Fruit fly (Drosophila melanogaster) whole organism, wandering third instar larva: ENCODE results near the gene tmod.

ENCODE experiments used
- Abd-B ChIP-seq: fragments of >200 bp; optimal IDR thresholded peaks from 2 replicates; lab custom pipeline; 2017; ENCODE audit warnings: missing biosample characterization, missing genetic modification characterization
- CG32264 ChIP-seq: fragments of 200-800 bp; sonication (Bioruptor generic); optimal IDR thresholded peaks from 2 replicates; lab custom pipeline; 2016; ENCODE audit warnings: missing biosample characterization, missing genetic modification characterization
- CG9705 ChIP-seq: fragments of 200-800 bp; sonication (Bioruptor generic); optimal IDR thresholded peaks from 2 replicates; lab custom pipeline; 2018; ENCODE audit warnings: missing biosample characterization, mild to moderate bottlenecking, missing genetic modification characterization
- CrebA ChIP-seq: fragments of 200-800 bp; sonication (Bioruptor generic); optimal IDR thresholded peaks from 2 replicates; lab custom pipeline; 2016; ENCODE audit warnings: missing biosample characterization, mild to moderate bottlenecking, missing genetic modification characterization, borderline replicate concordance
- Dfd ChIP-seq: fragments of >200 bp; optimal IDR thresholded peaks from 2 replicates; lab custom pipeline; 2017; ENCODE audit warnings: missing biosample characterization, missing genetic modification characterization
- Dif ChIP-seq: fragments of 200-275, 200-300 bp; sonication (Bioruptor generic); optimal IDR thresholded peaks from 2 replicates; lab custom pipeline; 2018; ENCODE audit warnings: missing biosample characterization, missing genetic modification characterization; ENCODE audit not compliant: partially characterized antibody
- GATAd ChIP-seq: sonication (Bioruptor generic); optimal IDR thresholded peaks from 2 replicates; lab custom pipeline; 2016; ENCODE audit warnings: missing biosample characterization, missing genetic modification characterization
- HLH106 ChIP-seq: fragments of 200-800 bp; optimal IDR thresholded peaks from 3 replicates; lab custom pipeline; 2019; ENCODE audit warnings: missing biosample characterization, mild to moderate bottlenecking, missing genetic modification characterization, moderate library complexity
- Hnf4 ChIP-seq: fragments of 200-800 bp; sonication (Bioruptor generic); optimal IDR thresholded peaks from 2 replicates; lab custom pipeline; 2016; ENCODE audit warnings: missing biosample characterization, mild to moderate bottlenecking, missing genetic modification characterization
- Hr83 ChIP-seq: fragments of 200-300 bp; sonication (Bioruptor generic); optimal IDR thresholded peaks from 2 replicates; lab custom pipeline; 2016; ENCODE audit warnings: missing biosample characterization, mild to moderate bottlenecking, missing genetic modification characterization, moderate library complexity; ENCODE audit not compliant: poor library complexity, severe bottlenecking
- Jra ChIP-seq: sonication (Bioruptor generic); optimal IDR thresholded peaks from 2 replicates; lab custom pipeline; 2016; ENCODE audit warnings: missing biosample characterization, missing genetic modification characterization
- Myc ChIP-seq: fragments of >200 bp; optimal IDR thresholded peaks from 2 replicates; lab custom pipeline; 2017
- N ChIP-seq: fragments of >200 bp; optimal IDR thresholded peaks from 2 replicates; lab custom pipeline; 2018; ENCODE audit warnings: missing biosample characterization, missing external identifiers, missing genetic modification characterization
- OdsH ChIP-seq: fragments of 200-800 bp; sonication (Bioruptor generic); optimal IDR thresholded peaks from 2 replicates; lab custom pipeline; 2016; ENCODE audit warnings: missing biosample characterization, mild to moderate bottlenecking, missing genetic modification characterization
- Rel ChIP-seq, 2 experiments: fragments of 200-800 bp; sonication (Bioruptor generic) in 1 of 2; optimal IDR thresholded peaks; 2 replicates in 1 of 2; 3 replicates in 1 of 2; lab custom pipeline; 2016 to 2019; ENCODE audit warnings: mild to moderate bottlenecking in 2 of 2, missing biosample characterization in 2 of 2, missing genetic modification characterization in 2 of 2, moderate library complexity in 1 of 2
- dl ChIP-seq, 2 experiments: fragments of 175-275, 200-275 bp in 1 of 2; fragments of 200-275 bp in 1 of 2; sonication (Bioruptor generic); optimal IDR thresholded peaks; lab custom pipeline; 2018; ENCODE audit warnings: mild to moderate bottlenecking in 2 of 2, missing biosample characterization in 2 of 2, missing genetic modification characterization in 2 of 2, moderate library complexity in 2 of 2; ENCODE audit not compliant: partially characterized antibody in 2 of 2, insufficient read depth in 1 of 2
- dmrt93B ChIP-seq: fragments of 200-800 bp; sonication (Bioruptor generic); optimal IDR thresholded peaks from 2 replicates; lab custom pipeline; 2018; ENCODE audit warnings: missing biosample characterization, mild to moderate bottlenecking, missing genetic modification characterization
- dsf ChIP-seq: sonication (Bioruptor generic); optimal IDR thresholded peaks from 2 replicates; lab custom pipeline; 2016; ENCODE audit warnings: missing biosample characterization, missing genetic modification characterization, borderline replicate concordance
- ey ChIP-seq: fragments of 200-800 bp; sonication (Bioruptor generic); optimal IDR thresholded peaks from 2 replicates; lab custom pipeline; 2016; ENCODE audit warnings: missing biosample characterization, missing genetic modification characterization
- foxo ChIP-seq, 2 experiments: fragments of 200-800 bp; sonication (Bioruptor generic); optimal IDR thresholded peaks; 2 replicates in 1 of 2; 3 replicates in 1 of 2; lab custom pipeline; 2016 to 2017; ENCODE audit warnings: missing biosample characterization in 2 of 2, missing genetic modification characterization in 2 of 2
- fru ChIP-seq: fragments of 200-800 bp; sonication (Bioruptor generic); optimal IDR thresholded peaks from 3 replicates; lab custom pipeline; 2016; ENCODE audit warnings: missing biosample characterization, mild to moderate bottlenecking, missing genetic modification characterization
- jim ChIP-seq: fragments of 175-275, 200-325 bp; sonication (Bioruptor generic); optimal IDR thresholded peaks from 2 replicates; lab custom pipeline; 2016; ENCODE audit warnings: missing biosample characterization, mild to moderate bottlenecking, missing genetic modification characterization
- lola ChIP-seq: fragments of >200 bp; optimal IDR thresholded peaks from 2 replicates; lab custom pipeline; 2017; ENCODE audit warnings: missing biosample characterization, missing genetic modification characterization
- pan ChIP-seq: fragments of >200 bp; optimal IDR thresholded peaks from 2 replicates; lab custom pipeline; 2017
- sage ChIP-seq: fragments of 200-800 bp; sonication (Bioruptor generic); optimal IDR thresholded peaks from 2 replicates; lab custom pipeline; 2016; ENCODE audit warnings: missing biosample characterization, mild to moderate bottlenecking, missing genetic modification characterization
- tai ChIP-seq: sonication (Bioruptor generic); optimal IDR thresholded peaks from 2 replicates; lab custom pipeline; 2016; ENCODE audit warnings: missing biosample characterization, missing genetic modification characterization
- usp ChIP-seq: fragments of >200 bp; optimal IDR thresholded peaks from 2 replicates; lab custom pipeline; 2017; ENCODE audit warnings: missing biosample characterization, missing genetic modification characterization

The tmod gene

dm6 chr3R:30526799-30527465 lies 5.5 kb upstream of the tmod start, which contains the start of gene jdp:
jdp (minus strand) TSS chr3R:30527037.
- TF ChIP-seq OdsH (GFP tag; lab: Kevin White, UChicago) = no peak
- peak; percentile 0 for TF ChIP-seq Hnf4 (GFP tag; lab: Kevin White, UChicago)
- peak; percentile 45 for TF ChIP-seq Rel (GFP tag; optimal IDR thresholded peaks at IDR 0.05; lab: Kevin White, UChicago)
- peak; percentile 99 for TF ChIP-seq Rel (tag; optimal IDR thresholded peaks at IDR 0.05; lab: Kevin White, UChicago)
- TF ChIP-seq jim (GFP tag; lab: Kevin White, UChicago) = peak; percentile 42

- TF ChIP-seq CG32264 (GFP tag; lab: Kevin White, UChicago) = no peak
- TF ChIP-seq Abd-B = peak; percentile 36
- TF ChIP-seq Dif = no peak
- TF ChIP-seq ey (GFP tag; lab: Kevin White, UChicago) = no peak
- no peak for TF ChIP-seq Rel (GFP tag; optimal IDR thresholded peaks at IDR 0.05; lab: Kevin White, UChicago)
- no peak for TF ChIP-seq Rel (tag; optimal IDR thresholded peaks at IDR 0.05; lab: Kevin White, UChicago)
- peak; percentile 23 for TF ChIP-seq Myc (lab: Kevin White, UChicago)
- no peak for TF ChIP-seq pan
- peak; percentile 85 for TF ChIP-seq lola
- no peak for TF ChIP-seq CrebA (GFP tag; lab: Kevin White, UChicago)
- TF ChIP-seq dsf (GFP tag; lab: Kevin White, UChicago) = no peak
- peak; percentile 67 for TF ChIP-seq N (GFP tag; lab: Kevin White, UChicago)
Measured at dm6 chr3R:30528692-30529305, 3.6 kb upstream of the tmod start.

- TF ChIP-seq fru (GFP tag; lab: Kevin White, UChicago) = no peak
- no peak for TF ChIP-seq HLH106 (tag; lab: Kevin White, UChicago)
- TF ChIP-seq Jra (GFP tag; lab: Kevin White, UChicago) = no peak
- no peak for TF ChIP-seq Hnf4 (GFP tag; lab: Kevin White, UChicago)
- TF ChIP-seq CG32264 (GFP tag; lab: Kevin White, UChicago) = no peak
- no peak for TF ChIP-seq usp (GFP tag; lab: Kevin White, UChicago)
- TF ChIP-seq Hr83 (GFP tag; lab: Kevin White, UChicago) = no peak
- no peak for TF ChIP-seq sage (GFP tag; lab: Kevin White, UChicago)
- TF ChIP-seq foxo (GFP tag; optimal IDR thresholded peaks at IDR 0.05; lab: Kevin White, UChicago) = no peak
- no peak for TF ChIP-seq dmrt93B (GFP tag; lab: Kevin White, UChicago)
- no peak for TF ChIP-seq CG9705 (GFP tag; lab: Kevin White, UChicago)
- no peak for TF ChIP-seq GATAd (GFP tag; lab: Kevin White, UChicago)
Measured at dm6 chr3R:30529570-30529969, 2.8 kb upstream of the tmod start.

dm6 chr3R:30531129-30531708 lies 1.2 kb upstream of the tmod start:
- no peak for TF ChIP-seq dsf (GFP tag; lab: Kevin White, UChicago)
- no peak for TF ChIP-seq tai (GFP tag; lab: Kevin White, UChicago)
- TF ChIP-seq CG9705 (GFP tag; lab: Kevin White, UChicago) = no peak
- no peak for TF ChIP-seq HLH106 (tag; lab: Kevin White, UChicago)
- TF ChIP-seq lola = no peak
- TF ChIP-seq jim (GFP tag; lab: Kevin White, UChicago) = no peak
- TF ChIP-seq OdsH (GFP tag; lab: Kevin White, UChicago) = no peak
- TF ChIP-seq dmrt93B (GFP tag; lab: Kevin White, UChicago) = no peak
- TF ChIP-seq Dfd = no peak
- TF ChIP-seq, all 38 proteins: peak for 0

dm6 chr3R:30534444-30534843 lies 2.0 kb downstream of the tmod start:
- TF ChIP-seq dl (GFP tag; optimal IDR thresholded peaks at IDR 0.05; lab: Kevin White, UChicago; ENCODE audit: insufficient read depth in 1 of 2, partially characterized antibody in 2 of 2) (no peak), Rel (GFP tag; optimal IDR thresholded peaks at IDR 0.05; lab: Kevin White, UChicago) (no peak), Rel (tag; optimal IDR thresholded peaks at IDR 0.05; lab: Kevin White, UChicago) (peak; percentile 28)
